Fruit fly (Drosophila melanogaster) whole organism, prepupa: ENCODE measurements around the gene CG7573.

Source experiments
- CG32006 ChIP-seq: fragments of 200-800 bp; sonication (Bioruptor generic); optimal IDR thresholded peaks from 3 replicates; lab custom pipeline; 2017; ENCODE audit warnings: missing biosample characterization, mild to moderate bottlenecking, missing genetic modification characterization
- CG4318 ChIP-seq: fragments of 200-800 bp; sonication (Bioruptor generic); optimal IDR thresholded peaks from 3 replicates; lab custom pipeline; 2017; ENCODE audit warnings: missing biosample characterization, mild to moderate bottlenecking, missing genetic modification characterization
- CG7368 ChIP-seq: fragments of 200-800 bp; sonication (Bioruptor generic); optimal IDR thresholded peaks from 3 replicates; lab custom pipeline; 2016; ENCODE audit warnings: missing biosample characterization, missing genetic modification characterization
- Smox ChIP-seq: fragments of 200-800 bp; sonication (Bioruptor generic); optimal IDR thresholded peaks from 3 replicates; lab custom pipeline; 2016; ENCODE audit warnings: missing biosample characterization, missing genetic modification characterization
- achi ChIP-seq: fragments of 200-800 bp; sonication (Bioruptor generic); optimal IDR thresholded peaks from 3 replicates; lab custom pipeline; 2016; ENCODE audit warnings: missing biosample characterization, missing genetic modification characterization
- cyc ChIP-seq: fragments of 200-800 bp; sonication (Bioruptor generic); optimal IDR thresholded peaks from 3 replicates; lab custom pipeline; 2016; ENCODE audit warnings: missing biosample characterization, missing genetic modification characterization

DNA sequence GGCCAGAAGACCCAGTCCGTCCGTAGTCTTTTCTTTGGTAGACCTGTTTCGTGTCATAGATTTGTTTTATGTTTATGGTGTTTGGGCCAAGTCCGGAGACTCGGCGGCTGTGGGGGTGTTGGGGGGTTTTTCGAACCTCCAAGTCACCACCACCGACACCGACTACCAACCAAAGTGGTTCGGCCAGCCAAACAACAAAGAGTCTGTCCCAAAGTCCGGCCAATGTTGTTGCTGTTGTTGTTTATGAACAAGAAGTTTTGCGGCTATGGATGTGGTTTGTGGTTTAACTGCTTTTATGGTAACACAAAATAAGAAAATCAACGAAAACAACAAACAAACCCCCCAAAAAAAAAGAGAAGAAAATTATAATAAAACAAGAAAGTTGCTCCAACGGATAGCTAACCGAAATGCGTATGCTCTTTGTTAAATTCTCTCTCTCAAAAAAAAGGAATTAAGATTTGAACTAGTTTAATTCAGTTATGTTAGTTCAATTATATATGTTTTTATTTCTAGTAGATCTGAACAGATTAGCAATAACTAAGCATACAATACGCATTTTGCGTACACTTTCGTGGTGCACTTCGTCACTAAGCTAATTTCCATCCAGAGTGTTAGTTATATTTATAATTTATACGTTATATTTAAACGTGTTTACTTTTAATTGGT is 16.6 kb downstream of the CG7573 start:
- TF ChIP-seq achi (GFP tag; lab: Kevin White, UChicago) = peak; percentile 55
- peak; percentile 67 for TF ChIP-seq cyc (GFP tag; lab: Kevin White, UChicago)
- TF ChIP-seq CG32006 (GFP tag; lab: Kevin White, UChicago) = peak; percentile 81
- peak; percentile 39 for TF ChIP-seq CG7368 (GFP tag; lab: Kevin White, UChicago)
- TF ChIP-seq Smox (GFP tag; lab: Kevin White, UChicago) = peak; percentile 62
- peak; percentile 67 for TF ChIP-seq CG4318
